Worm (Caenorhabditis elegans): Measurements from ENCODE around the gene rig-3.
A peak's percentile ranks its signal among the peaks of the same experiment; 100 is the strongest.

Gene rig-3

ce11 chrX:6819135-6819534, 34.3 kb upstream of the rig-3 start:
- TF ChIP-seq hrde-1 (tag; optimal IDR thresholded peaks at IDR 0.05; ENCODE audit: borderline replicate concordance) = no peak
- TF ChIP-seq ceh-27 (GFP tag; optimal IDR thresholded peaks at IDR 0.05) = no peak
- no peak for TF ChIP-seq B0261.1 (tag; optimal IDR thresholded peaks at IDR 0.05)
- TF ChIP-seq gei-17 (GFP tag; optimal IDR thresholded peaks at IDR 0.05) = no peak
- no peak for TF ChIP-seq athp-1 (tag; optimal IDR thresholded peaks at IDR 0.05)
- no peak for TF ChIP-seq lin-40 (tag; optimal IDR thresholded peaks at IDR 0.05)

- TF ChIP-seq nhr-80 (tag; optimal IDR thresholded peaks at IDR 0.05) (peak; percentile 52), F49E8.2 (tag; optimal IDR thresholded peaks at IDR 0.05; ENCODE audit: insufficient read depth) (no peak)
Measured at ce11 chrX:6819633-6820032, 33.8 kb upstream of the rig-3 start.

ce11 chrX:6822552-6822951, 30.9 kb upstream of the rig-3 start:
- TF ChIP-seq ztf-26 (tag; optimal IDR thresholded peaks at IDR 0.05) (no peak), hsf-1 (GFP tag; IDR thresholded peaks at IDR 0.05) (no peak), sea-2 (GFP tag; IDR thresholded peaks at IDR 0.05) (no peak), nhr-80 (tag; optimal IDR thresholded peaks at IDR 0.05) (no peak), B0336.3 (GFP tag; IDR thresholded peaks at IDR 0.05) (no peak), F39B2.1 (GFP tag; IDR thresholded peaks at IDR 0.05) (no peak), rec-8 (tag; optimal IDR thresholded peaks at IDR 0.05) (no peak), pha-4 (tag; optimal IDR thresholded peaks at IDR 0.05) (no peak), attf-5 (GFP tag; optimal IDR thresholded peaks at IDR 0.05) (no peak)

- no peak for TF ChIP-seq atf-7 (tag; optimal IDR thresholded peaks at IDR 0.05)
- no peak for TF ChIP-seq F39B2.1 (GFP tag; IDR thresholded peaks at IDR 0.05)
- TF ChIP-seq zfh-2 (GFP tag; conservative IDR thresholded peaks at IDR 0.05) = 0 out of 2 replicates have a peak, but pooled peaks have one; percentile 37
- TF ChIP-seq B0019.2 (GFP tag; conservative IDR thresholded peaks at IDR 0.05) = no peak
- TF ChIP-seq sdz-38 (tag; optimal IDR thresholded peaks at IDR 0.05) = no peak
- no peak for TF ChIP-seq nfya-1 (tag; optimal IDR thresholded peaks at IDR 0.05; ENCODE audit: borderline replicate concordance, insufficient read depth)
- no peak for TF ChIP-seq K12H6.12 (tag; optimal IDR thresholded peaks at IDR 0.05)
Measured at ce11 chrX:6823218-6823979, 30.0 kb upstream of the rig-3 start, which contains the start of gene gei-15. Gene gei-15 (minus strand): TSS chrX:6823268.

DNA sequence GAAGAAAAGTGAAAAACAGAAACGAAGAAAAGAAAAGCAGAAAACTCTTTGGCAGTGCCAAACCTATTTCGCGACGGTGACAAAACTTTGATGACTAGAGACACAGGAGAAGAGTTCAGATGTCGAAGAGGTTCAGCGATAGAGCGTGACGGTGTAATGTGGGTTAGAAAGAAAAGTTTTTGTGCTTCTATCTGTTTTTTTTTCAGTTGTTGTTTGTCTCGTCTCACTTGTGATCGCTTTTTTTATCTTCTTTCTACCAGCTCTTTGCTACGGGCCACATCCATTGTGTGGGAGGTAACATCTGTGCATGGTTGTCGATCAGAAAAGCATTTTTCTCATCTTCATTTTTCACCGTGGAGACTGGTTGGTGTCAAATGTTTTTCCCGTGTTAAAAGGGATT, 27.6 kb upstream of the rig-3 start, which contains the start of gene F41B4.1:
Gene F41B4.1 (minus strand): TSS at position 23 of the 400 bp plus-strand sequence.
- no peak for TF ChIP-seq chd-7 (tag; optimal IDR thresholded peaks at IDR 0.05)
- peak; percentile 7 for TF ChIP-seq K12H6.12 (tag; optimal IDR thresholded peaks at IDR 0.05)

DNA sequence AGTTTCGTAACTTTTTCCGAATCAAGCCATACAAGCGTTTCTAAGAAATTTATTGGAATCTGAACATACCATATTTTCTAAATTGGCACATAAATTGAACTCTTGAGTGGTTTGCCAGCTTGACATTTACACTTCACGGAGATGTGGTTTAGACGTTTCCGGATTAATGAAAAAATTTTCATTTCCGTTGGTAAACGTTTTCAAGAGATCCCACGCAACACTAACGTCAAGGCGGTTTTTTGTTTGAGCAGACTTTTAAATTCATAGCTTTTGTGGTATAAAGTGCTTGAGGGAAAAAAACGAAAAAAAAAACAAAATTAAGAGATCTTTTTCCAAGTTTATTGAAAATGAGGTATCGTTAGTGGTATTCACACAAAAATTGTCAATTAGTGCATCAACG, 18.3 kb upstream of the rig-3 start, which contains the start of gene F41B4.2:
Gene F41B4.2 (minus strand): TSS at position 101 of the 400 bp plus-strand sequence.
- TF ChIP-seq F52B5.7 (tag; optimal IDR thresholded peaks at IDR 0.05) = no peak
- no peak for TF ChIP-seq madf-8 (GFP tag; conservative IDR thresholded peaks at IDR 0.05)
- no peak for TF ChIP-seq ceh-58 (GFP tag; IDR thresholded peaks at IDR 0.05)
- no peak for TF ChIP-seq hmg-1.2 (GFP tag; IDR thresholded peaks at IDR 0.05)
- no peak for TF ChIP-seq dox-1 (GFP tag; IDR thresholded peaks at IDR 0.05)
- TF ChIP-seq ceh-91 (GFP tag; IDR thresholded peaks at IDR 0.05) = no peak
- TF ChIP-seq lin-40 (tag; optimal IDR thresholded peaks at IDR 0.05) = no peak
- no peak for TF ChIP-seq egl-18 (GFP tag; IDR thresholded peaks at IDR 0.05)
- TF ChIP-seq sptf-2 (GFP tag; optimal IDR thresholded peaks at IDR 0.05) = no peak
- no peak for TF ChIP-seq lin-26 (GFP tag; IDR thresholded peaks at IDR 0.05)
- no peak for TF ChIP-seq let-526 (GFP tag; IDR thresholded peaks at IDR 0.05)
- no peak for TF ChIP-seq B0261.1 (tag; optimal IDR thresholded peaks at IDR 0.05)
- TF ChIP-seq snpc-1.3 (tag; optimal IDR thresholded peaks at IDR 0.05; ENCODE audit: insufficient read depth) = no peak
- no peak for TF ChIP-seq ama-1 (optimal IDR thresholded peaks at IDR 0.05)
- TF ChIP-seq ama-1 (GFP tag; optimal IDR thresholded peaks at IDR 0.05) = no peak
- TF ChIP-seq pbrm-1 (GFP tag; IDR thresholded peaks at IDR 0.05) = no peak
- TF ChIP-seq atf-7 (tag; optimal IDR thresholded peaks at IDR 0.05) = no peak
- TF ChIP-seq mes-4 (tag; optimal IDR thresholded peaks at IDR 0.05) = no peak
- TF ChIP-seq aptf-2 (GFP tag; conservative IDR thresholded peaks at IDR 0.05) = no peak
- TF ChIP-seq hlh-12 (tag; optimal IDR thresholded peaks at IDR 0.05) = no peak

Measured in whole organism, young adult.